Worm (Caenorhabditis elegans) whole organism, L4 larva: ENCODE data around the gene lin-13.

Experiments
- aly-2 ChIP-seq: sonication (generic microtip); optimal IDR thresholded peaks from 2 replicates; lab custom pipeline; 2018; ENCODE audit warnings: missing biosample characterization, missing genetic modification characterization
- ceh-82 ChIP-seq: sonication (generic microtip); optimal IDR thresholded peaks from 2 replicates; lab custom pipeline; 2017; ENCODE audit warnings: missing biosample characterization, missing genetic modification characterization
- dmd-9 ChIP-seq: fragments of 200-800 bp; sonication (Bioruptor generic); IDR thresholded peaks from 2 replicates; pipeline ENCODE4 v1.3.6; 2022; ENCODE audit warnings: missing genetic modification reagents, missing genetic modification characterization, missing compliant biosample characterization
- lin-15B ChIP-seq: fragments of 150-350 bp; sonication (generic microtip); optimal IDR thresholded peaks from 3 replicates; lab custom pipeline; 2014; ENCODE audit warnings: missing biosample characterization, missing genetic modification characterization
- nhr-25 ChIP-seq: sonication (generic microtip); optimal IDR thresholded peaks from 2 replicates; lab custom pipeline; 2017; ENCODE audit warnings: missing genetic modification characterization, mild to moderate bottlenecking, missing compliant biosample characterization, antibody characterized with exemption, moderate library complexity, borderline replicate concordance; ENCODE audit not compliant: insufficient read depth
- pha-4 ChIP-seq, 2 experiments: fragments of 150-350 bp in 1 of 2; fragments of 200-800 bp in 1 of 2; sonication (Bioruptor generic) in 1 of 2; IDR thresholded peaks in 1 of 2; optimal IDR thresholded peaks in 1 of 2; 2 replicates each; pipeline versions ENCODE4 v1.3.6 to Lab custom; 2014 to 2022; ENCODE audit warnings: missing genetic modification characterization in 2 of 2, missing genetic modification reagents in 2 of 2, missing biosample characterization in 1 of 2, missing compliant biosample characterization in 1 of 2
- set-16 ChIP-seq: fragments of 200-800 bp; sonication (Bioruptor generic); IDR thresholded peaks from 2 replicates; pipeline ENCODE4 v1.3.6; 2022; ENCODE audit warnings: missing genetic modification reagents, missing genetic modification characterization, missing compliant biosample characterization
- unc-130 ChIP-seq: sonication (generic microtip); optimal IDR thresholded peaks from 2 replicates; lab custom pipeline; 2016; ENCODE audit warnings: missing genetic modification reagents, missing genetic modification characterization, missing compliant biosample characterization
- zip-11 ChIP-seq: fragments of 200-800 bp; sonication (Bioruptor generic); IDR thresholded peaks from 2 replicates; pipeline ENCODE4 v1.3.6; 2022; ENCODE audit warnings: missing genetic modification characterization, missing compliant biosample characterization
- ztf-7 ChIP-seq: fragments of 150-350 bp; optimal IDR thresholded peaks from 2 replicates; lab custom pipeline; 2014; ENCODE audit warnings: missing biosample characterization, missing genetic modification characterization

- no peak for TF ChIP-seq nhr-25 (tag; lab: Kevin White, UChicago)
- no peak for TF ChIP-seq zip-11 (GFP tag; lab: Robert Waterston, UW)
- no peak for TF ChIP-seq ceh-82 (tag; lab: Kevin White, UChicago)
- TF ChIP-seq pha-4 (GFP tag; IDR thresholded peaks at IDR 0.05; lab: Robert Waterston, UW): no peak
- no peak for TF ChIP-seq pha-4 (tag; optimal IDR thresholded peaks at IDR 0.05; lab: Kevin White, UChicago)
- TF ChIP-seq set-16 (GFP tag; lab: Robert Waterston, UW): no peak
- TF ChIP-seq unc-130 (GFP tag; lab: Kevin White, UChicago): no peak
- TF ChIP-seq dmd-9 (GFP tag; lab: Robert Waterston, UW): no peak
- no peak for TF ChIP-seq ztf-7 (tag; lab: Kevin White, UChicago)
- no peak for TF ChIP-seq aly-2 (tag; lab: Kevin White, UChicago)
- TF ChIP-seq lin-15B (tag; lab: Kevin White, UChicago): no peak
These were observed 33.9 kb upstream of the lin-13 start for ce11 chrIII:7743183-7743582.
